Worm (Caenorhabditis elegans) whole organism, L3 larva: Measurements from ENCODE around the gene ztf-8.

Experiments
- R02D3.7 ChIP-seq: fragments of 150-350 bp; optimal IDR thresholded peaks from 2 replicates; lab custom pipeline; 2014; ENCODE audit warnings: missing biosample characterization, missing genetic modification characterization
- ama-1 ChIP-seq: fragments of 150-350 bp; optimal IDR thresholded peaks from 2 replicates; lab custom pipeline; 2018
- ceh-16 ChIP-seq: sonication (generic microtip); optimal IDR thresholded peaks from 2 replicates; lab custom pipeline; 2017; ENCODE audit warnings: missing biosample characterization, missing genetic modification characterization
- ceh-28 ChIP-seq: fragments of 150-350 bp; optimal IDR thresholded peaks from 2 replicates; lab custom pipeline; 2014; ENCODE audit warnings: missing biosample characterization, missing genetic modification reagents, missing genetic modification characterization
- ceh-82 ChIP-seq: fragments of 150-350 bp; optimal IDR thresholded peaks from 2 replicates; lab custom pipeline; 2014; ENCODE audit warnings: missing biosample characterization, missing genetic modification characterization
- daf-12 ChIP-seq: fragments of 150-350 bp; optimal IDR thresholded peaks from 2 replicates; lab custom pipeline; 2014; ENCODE audit warnings: missing biosample characterization, missing genetic modification reagents, missing genetic modification characterization
- egl-27 ChIP-seq: sonication (generic microtip); optimal IDR thresholded peaks from 4 replicates; lab custom pipeline; 2017; ENCODE audit warnings: missing biosample characterization, missing genetic modification reagents, missing genetic modification characterization
- egl-5 ChIP-seq: fragments of 150-350 bp; optimal IDR thresholded peaks from 2 replicates; lab custom pipeline; 2017; ENCODE audit warnings: missing biosample characterization, missing genetic modification reagents, missing genetic modification characterization, inconsistent platforms
- elt-2 ChIP-seq: sonication (generic microtip); optimal IDR thresholded peaks from 2 replicates; lab custom pipeline; 2016; ENCODE audit warnings: missing genetic modification reagents, mild to moderate bottlenecking, missing genetic modification characterization, missing compliant biosample characterization
- elt-3 ChIP-seq, 3 experiments: fragments of 150-350 bp in 1 of 3; sonication (generic microtip) in 2 of 3; optimal IDR thresholded peaks; 2 replicates in 2 of 3; 4 replicates in 1 of 3; lab custom pipeline; 2014 to 2017; ENCODE audit warnings: missing biosample characterization in 3 of 3, missing genetic modification characterization in 3 of 3
- fos-1 ChIP-seq: fragments of 150-350 bp; optimal IDR thresholded peaks from 2 replicates; lab custom pipeline; 2014; ENCODE audit warnings: missing biosample characterization, missing genetic modification characterization
- hmg-11 ChIP-seq: sonication (generic microtip); optimal IDR thresholded peaks from 2 replicates; lab custom pipeline; 2016; ENCODE audit warnings: missing genetic modification characterization, missing compliant biosample characterization
- lin-15B ChIP-seq: fragments of 150-350 bp; optimal IDR thresholded peaks from 2 replicates; lab custom pipeline; 2014; ENCODE audit warnings: missing biosample characterization, missing genetic modification characterization
- lin-39 ChIP-seq: fragments of 150-350 bp; optimal IDR thresholded peaks from 2 replicates; lab custom pipeline; 2018; ENCODE audit warnings: missing biosample characterization, missing genetic modification reagents, missing genetic modification characterization
- lsy-12 ChIP-seq: sonication (generic microtip); optimal IDR thresholded peaks from 2 replicates; lab custom pipeline; 2016; ENCODE audit warnings: mild to moderate bottlenecking, missing genetic modification characterization, missing compliant biosample characterization
- mdl-1 ChIP-seq: fragments of 150-350 bp; optimal IDR thresholded peaks from 2 replicates; lab custom pipeline; 2014; ENCODE audit warnings: missing biosample characterization, missing genetic modification characterization
- nfya-1 ChIP-seq: sonication (generic microtip); optimal IDR thresholded peaks from 2 replicates; lab custom pipeline; 2017; ENCODE audit warnings: missing genetic modification characterization, mild to moderate bottlenecking, missing compliant biosample characterization, antibody characterized with exemption, moderate library complexity; ENCODE audit not compliant: insufficient read depth
- nhr-11 ChIP-seq: fragments of 150-350 bp; optimal IDR thresholded peaks from 2 replicates; lab custom pipeline; 2014; ENCODE audit warnings: missing biosample characterization, missing genetic modification characterization
- nhr-23 ChIP-seq: fragments of 150-350 bp; optimal IDR thresholded peaks from 2 replicates; lab custom pipeline; 2014; ENCODE audit warnings: missing biosample characterization, missing genetic modification reagents, missing genetic modification characterization
- nhr-237 ChIP-seq: fragments of 150-350 bp; optimal IDR thresholded peaks from 2 replicates; lab custom pipeline; 2014; ENCODE audit warnings: missing biosample characterization, missing genetic modification characterization
- nhr-28 ChIP-seq: fragments of 150-350 bp; optimal IDR thresholded peaks from 2 replicates; lab custom pipeline; 2014; ENCODE audit warnings: missing biosample characterization, missing genetic modification characterization
- nhr-43 ChIP-seq: sonication (generic microtip); optimal IDR thresholded peaks from 2 replicates; lab custom pipeline; 2016; ENCODE audit warnings: mild to moderate bottlenecking, missing genetic modification characterization, missing compliant biosample characterization; ENCODE audit not compliant: poor library complexity, severe bottlenecking
- nhr-67 ChIP-seq: fragments of 150-350 bp; optimal IDR thresholded peaks from 2 replicates; lab custom pipeline; 2014; ENCODE audit warnings: missing biosample characterization, missing genetic modification characterization
- nhr-77 ChIP-seq: fragments of 150-350 bp; optimal IDR thresholded peaks from 2 replicates; lab custom pipeline; 2014; ENCODE audit warnings: missing biosample characterization, missing genetic modification characterization
- pha-4 ChIP-seq: fragments of 150-350 bp; optimal IDR thresholded peaks from 2 replicates; lab custom pipeline; 2014; ENCODE audit warnings: missing biosample characterization, missing genetic modification reagents, missing genetic modification characterization
- pqm-1 ChIP-seq: fragments of 150-350 bp; optimal IDR thresholded peaks from 2 replicates; lab custom pipeline; 2017; ENCODE audit warnings: missing biosample characterization, missing genetic modification characterization, inconsistent platforms
- sea-2 ChIP-seq: fragments of 150-350 bp; sonication (generic microtip); optimal IDR thresholded peaks from 4 replicates; lab custom pipeline; 2014; ENCODE audit warnings: missing biosample characterization, missing genetic modification reagents, missing genetic modification characterization
- skn-1 ChIP-seq: fragments of 150-350 bp; optimal IDR thresholded peaks from 2 replicates; lab custom pipeline; 2014; ENCODE audit warnings: missing biosample characterization, missing genetic modification characterization
- snpc-4 ChIP-seq: fragments of 150-350 bp; optimal IDR thresholded peaks from 2 replicates; lab custom pipeline; 2014; ENCODE audit warnings: missing biosample characterization, missing genetic modification characterization
- tbx-2 ChIP-seq: sonication (generic microtip); optimal IDR thresholded peaks from 2 replicates; lab custom pipeline; 2016; ENCODE audit warnings: mild to moderate bottlenecking, missing genetic modification characterization, missing compliant biosample characterization
- unc-39 ChIP-seq: sonication (generic microtip); optimal IDR thresholded peaks from 4 replicates; lab custom pipeline; 2017; ENCODE audit warnings: missing biosample characterization, missing genetic modification characterization
- unc-62 ChIP-seq: fragments of 150-350 bp; sonication (generic microtip); optimal IDR thresholded peaks from 4 replicates; lab custom pipeline; 2014; ENCODE audit warnings: missing biosample characterization, missing genetic modification reagents, missing genetic modification characterization
- ztf-11 ChIP-seq: fragments of 150-350 bp; optimal IDR thresholded peaks from 2 replicates; lab custom pipeline; 2014; ENCODE audit warnings: missing biosample characterization, missing genetic modification characterization

ztf-8 gene

DNA sequence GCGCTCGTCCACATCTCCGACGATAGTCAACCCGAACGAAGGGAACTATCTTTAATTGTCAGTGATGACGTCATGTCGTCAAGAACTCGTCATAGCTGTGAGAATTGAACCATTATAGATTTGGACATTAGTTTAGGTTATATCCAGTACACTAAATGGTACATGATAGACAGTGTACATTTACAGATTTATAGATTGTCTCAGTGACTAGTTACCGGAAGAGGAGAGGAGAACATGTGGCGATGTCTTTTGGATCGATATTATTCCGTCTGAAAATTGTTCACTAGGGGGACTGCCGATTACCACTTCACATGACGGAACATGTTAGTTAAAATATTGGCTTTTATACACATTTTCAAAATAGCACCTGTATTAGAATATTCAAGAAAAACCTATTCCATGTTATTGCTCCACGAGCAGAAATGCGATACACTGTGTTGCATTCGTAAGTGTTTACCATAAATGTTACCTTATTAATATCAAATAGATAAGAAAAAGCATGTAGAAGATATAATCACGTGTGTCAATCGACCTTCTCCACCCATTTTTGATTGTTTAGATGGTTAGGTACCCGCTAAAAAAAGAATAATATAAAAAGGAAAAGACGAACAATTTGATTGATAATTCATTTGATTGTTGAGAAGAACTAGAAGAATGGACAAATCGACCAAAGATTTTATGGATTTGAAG is 5.9 kb downstream of the ztf-8 start, which contains the start of gene ZC395.5:
TSS of gene ZC395.5 (plus strand) at position 632 of the 690 bp plus-strand sequence.
- no peak for TF ChIP-seq ceh-16 (tag; lab: Kevin White, UChicago)
- no peak for TF ChIP-seq elt-3 (tag; optimal IDR thresholded peaks at IDR 0.05; lab: Kevin White, UChicago)
- TF ChIP-seq skn-1 (tag; lab: Kevin White, UChicago): no peak
- TF ChIP-seq nhr-43: no peak
- TF ChIP-seq fos-1: no peak
- no peak for TF ChIP-seq nhr-28 (tag; lab: Kevin White, UChicago)
- TF ChIP-seq pha-4 (tag; lab: Kevin White, UChicago): peak; percentile 57
- TF ChIP-seq nhr-67: no peak
- TF ChIP-seq mdl-1 (tag; lab: Kevin White, UChicago): no peak
- no peak for TF ChIP-seq nhr-237 (tag; lab: Kevin White, UChicago)
- peak; percentile 57 for TF ChIP-seq elt-2 (tag; lab: Kevin White, UChicago)
- TF ChIP-seq ama-1 (lab: Kevin White, UChicago): peak; percentile 15
- peak; percentile 74 for TF ChIP-seq pqm-1 (tag; lab: Kevin White, UChicago)
- TF ChIP-seq, all 47 proteins: peak for 4

DNA sequence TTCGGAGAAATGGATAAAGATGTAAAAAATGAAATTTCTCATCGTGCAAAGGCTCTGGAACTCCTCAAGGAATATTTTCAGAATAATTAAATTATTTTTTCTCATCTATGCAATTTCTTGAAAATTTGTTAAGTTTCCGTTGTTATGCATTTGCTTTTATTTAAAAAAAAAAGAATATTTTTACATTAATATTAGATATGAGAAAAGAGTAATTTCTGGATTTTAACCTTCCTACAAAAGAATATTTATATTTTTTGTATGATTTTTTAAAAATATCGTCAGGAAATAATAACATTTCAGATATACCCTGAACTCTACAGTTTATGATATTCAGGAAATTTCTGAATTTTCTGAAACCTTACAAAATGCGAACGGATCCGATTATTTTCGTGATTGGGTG is 8.5 kb downstream of the ztf-8 start, which contains the start of gene gro-1:
TSS of gene gro-1 (plus strand) at position 301 of the 400 bp plus-strand sequence.
- no peak for TF ChIP-seq daf-12 (tag; lab: Kevin White, UChicago)
- no peak for TF ChIP-seq mdl-1 (tag; lab: Kevin White, UChicago)
- TF ChIP-seq nhr-11 (tag; lab: Kevin White, UChicago): no peak
- TF ChIP-seq elt-3 (tag; optimal IDR thresholded peaks at IDR 0.05; lab: Kevin White, UChicago): no peak
- TF ChIP-seq unc-62 (GFP tag; lab: Kevin White, UChicago): no peak
- TF ChIP-seq hmg-11 (tag; lab: Kevin White, UChicago): no peak
- TF ChIP-seq pha-4 (tag; lab: Kevin White, UChicago): no peak
- TF ChIP-seq lin-39 (tag; lab: Kevin White, UChicago): no peak
- TF ChIP-seq ama-1 (lab: Kevin White, UChicago): no peak

DNA sequence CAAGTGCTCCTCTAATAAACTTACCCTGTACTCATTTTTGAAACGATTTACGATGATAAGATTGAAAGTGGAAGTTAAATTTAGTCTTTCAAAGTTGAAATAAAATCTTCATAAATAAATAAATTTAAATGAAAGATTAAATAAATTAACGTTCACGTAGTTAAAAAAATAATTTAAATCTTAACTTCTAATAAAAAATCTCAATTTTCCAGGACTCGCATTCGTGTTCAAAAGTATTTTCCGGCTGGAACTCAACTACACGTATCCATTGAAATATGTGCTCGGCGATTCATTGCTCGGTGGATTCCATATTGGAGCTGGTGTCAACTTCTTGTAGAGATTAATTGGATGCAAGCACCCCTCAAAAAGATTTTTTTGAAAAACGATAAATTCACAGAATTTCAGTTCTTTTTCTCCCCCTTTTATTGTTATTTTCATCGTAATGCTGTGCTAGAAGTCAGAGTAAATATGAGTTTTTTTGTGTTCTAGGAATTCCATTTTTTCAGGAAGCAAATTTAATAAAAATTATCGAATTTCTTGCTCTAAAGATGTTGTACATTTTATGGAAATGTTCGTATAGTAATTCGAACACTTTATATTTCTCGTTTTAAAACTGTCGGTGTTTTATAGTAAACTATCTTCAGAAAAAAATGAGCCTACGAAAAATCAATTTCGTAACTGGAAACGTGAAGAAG is 9.8 kb downstream of the ztf-8 start, which contains the start of the genes C34E10.9 and hap-1:
TSS of gene C34E10.9 (minus strand) at position 101 of the 695 bp plus-strand sequence.
TSS of gene hap-1 (plus strand) at position 645 of the 695 bp plus-strand sequence.
- TF ChIP-seq elt-3 (tag; optimal IDR thresholded peaks at IDR 0.05; lab: Kevin White, UChicago): no peak
- no peak for TF ChIP-seq skn-1 (tag; lab: Kevin White, UChicago)
- TF ChIP-seq daf-12 (tag; lab: Kevin White, UChicago): no peak
- no peak for TF ChIP-seq tbx-2 (tag; lab: Kevin White, UChicago)
- TF ChIP-seq egl-27 (tag; lab: Kevin White, UChicago): no peak
- no peak for TF ChIP-seq sea-2 (GFP tag; lab: Kevin White, UChicago)
- TF ChIP-seq egl-5 (tag; lab: Kevin White, UChicago): no peak
- TF ChIP-seq pqm-1 (tag; lab: Kevin White, UChicago): no peak
- no peak for TF ChIP-seq lin-39 (tag; lab: Kevin White, UChicago)
- no peak for TF ChIP-seq snpc-4 (tag; lab: Kevin White, UChicago)
- no peak for TF ChIP-seq nhr-237 (tag; lab: Kevin White, UChicago)
- no peak for TF ChIP-seq nfya-1
- TF ChIP-seq ceh-16 (tag; lab: Kevin White, UChicago): no peak
- no peak for TF ChIP-seq ceh-82 (tag; lab: Kevin White, UChicago)

DNA sequence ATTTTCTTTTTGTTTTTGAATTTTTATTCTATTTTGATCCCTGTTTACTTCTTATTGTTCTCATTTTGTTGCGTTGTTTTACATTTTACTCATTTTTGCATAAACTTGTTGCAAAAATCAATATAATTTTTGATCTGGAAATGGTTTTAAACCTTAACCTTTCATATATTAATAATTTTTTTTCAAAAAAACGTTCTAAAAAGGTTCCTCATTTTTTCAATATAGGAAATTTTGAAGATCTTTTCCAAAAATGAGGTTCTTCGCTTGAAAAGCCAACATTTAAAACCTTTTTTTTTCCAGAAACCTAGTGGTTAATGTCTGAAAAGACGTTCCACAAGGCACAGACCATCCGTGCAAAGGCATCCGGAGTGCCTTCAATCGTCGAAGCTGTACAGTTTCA is 12.9 kb downstream of the ztf-8 start, which contains the start of gene gop-3:
TSS of gene gop-3 (plus strand) at position 301 of the 400 bp plus-strand sequence.
- no peak for TF ChIP-seq ceh-16 (tag; lab: Kevin White, UChicago)
- no peak for TF ChIP-seq ceh-28 (tag; lab: Kevin White, UChicago)
- TF ChIP-seq pha-4 (tag; lab: Kevin White, UChicago): no peak

DNA sequence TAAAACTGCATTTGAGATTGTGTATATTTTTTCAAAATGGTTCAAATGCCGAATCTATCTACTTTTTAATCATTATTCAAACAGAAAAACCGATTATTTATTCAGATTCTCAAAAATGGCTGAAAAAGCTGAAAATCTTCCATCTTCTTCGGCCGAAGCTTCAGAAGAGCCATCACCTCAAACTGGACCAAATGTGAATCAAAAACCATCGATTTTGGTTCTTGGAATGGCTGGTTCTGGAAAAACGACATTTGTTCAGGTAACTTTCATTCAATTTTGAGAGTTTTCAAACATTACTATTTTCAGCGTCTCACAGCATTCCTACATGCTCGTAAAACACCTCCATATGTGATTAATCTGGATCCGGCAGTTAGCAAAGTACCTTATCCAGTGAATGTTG is 14.4 kb downstream of the ztf-8 start, which contains the start of gene gop-2:
TSS of gene gop-2 (plus strand) at position 106 of the 400 bp plus-strand sequence.
- TF ChIP-seq nhr-43 (no peak), R02D3.7 (tag; lab: Kevin White, UChicago) (no peak), egl-5 (tag; lab: Kevin White, UChicago) (no peak), lin-15B (tag; lab: Kevin White, UChicago) (no peak), nhr-77 (no peak), pha-4 (tag; lab: Kevin White, UChicago) (no peak), unc-39 (no peak), nhr-11 (tag; lab: Kevin White, UChicago) (no peak), ztf-11 (tag; lab: Kevin White, UChicago) (no peak), nhr-23 (tag; lab: Kevin White, UChicago) (no peak), fos-1 (no peak), ceh-82 (tag; lab: Kevin White, UChicago) (no peak), sea-2 (GFP tag; lab: Kevin White, UChicago) (no peak), lsy-12 (tag; lab: Kevin White, UChicago) (no peak), nhr-28 (tag; lab: Kevin White, UChicago) (no peak), nfya-1 (no peak)
